Fruit fly (Drosophila melanogaster) S2 (cell line): Measurements from ENCODE around the gene CG46301.

Experiments
- CG8478 ChIP-seq: fragments of >200 bp; optimal IDR thresholded peaks from 2 replicates; lab custom pipeline; 2018
- CTCF ChIP-seq, 2 experiments: fragments of >200 bp; optimal IDR thresholded peaks; 2 replicates each; lab custom pipeline; 2018

- TF ChIP-seq CG8478 = no peak
- TF ChIP-seq CTCF (optimal IDR thresholded peaks at IDR 0.05; lab: Kevin White, UChicago) = no peak
Observed at dm6 chr2L:14123605-14124004, 19.7 kb downstream of the CG46301 start.
